Worm (Caenorhabditis elegans) whole organism, L4/young adult: Measurements from ENCODE around the gene cng-1.

Experiments
- W03F9.2 ChIP-seq: fragments of 150-350 bp; optimal IDR thresholded peaks from 2 replicates; lab custom pipeline; 2014; ENCODE audit warnings: missing biosample characterization, missing genetic modification characterization
- dao-5 ChIP-seq: sonication (generic microtip); optimal IDR thresholded peaks from 2 replicates; lab custom pipeline; 2016; ENCODE audit warnings: missing genotype, missing genetic modification characterization, moderate library complexity, missing compliant biosample characterization
- him-1 ChIP-seq: sonication (generic microtip); optimal IDR thresholded peaks from 2 replicates; lab custom pipeline; 2016; ENCODE audit warnings: missing genotype, missing genetic modification reagents, missing genetic modification characterization, missing compliant biosample characterization

- no peak for TF ChIP-seq him-1 (tag; lab: Kevin White, UChicago)
- no peak for TF ChIP-seq W03F9.2 (tag; lab: Kevin White, UChicago)
- TF ChIP-seq dao-5 (tag; lab: Kevin White, UChicago) = no peak
Observed at ce11 chrV:15014164-15014563, 17.1 kb downstream of the cng-1 start, which contains the start of gene obr-2.
